Worm (Caenorhabditis elegans) whole organism, late embryonic: Measurements from ENCODE around the gene eif-2D.

ENCODE experiments used
- K02D7.2 ChIP-seq: sonication (generic microtip); optimal IDR thresholded peaks from 2 replicates; lab custom pipeline; 2017; ENCODE audit warnings: mild to moderate bottlenecking, missing genetic modification characterization, missing compliant biosample characterization
- K09A11.1 ChIP-seq: sonication (generic microtip); optimal IDR thresholded peaks from 2 replicates; lab custom pipeline; 2017; ENCODE audit warnings: antibody characterized with exemption, mild to moderate bottlenecking, missing genetic modification characterization, missing compliant biosample characterization; ENCODE audit not compliant: insufficient read depth
- T23F11.4 ChIP-seq: fragments of 200-800 bp; sonication (Bioruptor generic); optimal IDR thresholded peaks from 2 replicates; lab custom pipeline; 2018; ENCODE audit warnings: mild to moderate bottlenecking, missing genetic modification characterization, missing compliant biosample characterization
- Y22D7AL.16 ChIP-seq: sonication (generic microtip); optimal IDR thresholded peaks from 2 replicates; lab custom pipeline; 2016; ENCODE audit warnings: missing genetic modification characterization, missing compliant biosample characterization
- ahr-1 ChIP-seq: sonication (generic microtip); optimal IDR thresholded peaks from 2 replicates; lab custom pipeline; 2016; ENCODE audit warnings: missing genetic modification characterization, missing compliant biosample characterization
- ceh-2 ChIP-seq: sonication (generic microtip); optimal IDR thresholded peaks from 2 replicates; lab custom pipeline; 2016; ENCODE audit warnings: missing genotype, missing genetic modification characterization, missing compliant biosample characterization
- ceh-24 ChIP-seq: sonication (generic microtip); optimal IDR thresholded peaks from 2 replicates; lab custom pipeline; 2016; ENCODE audit warnings: mild to moderate bottlenecking, missing genetic modification characterization, missing compliant biosample characterization
- ceh-30 ChIP-seq: fragments of 150-350 bp; optimal IDR thresholded peaks from 2 replicates; lab custom pipeline; 2014; ENCODE audit warnings: missing biosample characterization, missing genetic modification characterization
- ceh-31 ChIP-seq: sonication (generic microtip); optimal IDR thresholded peaks from 2 replicates; lab custom pipeline; 2016; ENCODE audit warnings: missing genetic modification characterization, missing compliant biosample characterization
- ceh-34 ChIP-seq: sonication (generic microtip); optimal IDR thresholded peaks from 2 replicates; lab custom pipeline; 2016; ENCODE audit warnings: mild to moderate bottlenecking, missing genetic modification characterization, missing compliant biosample characterization
- ceh-48 ChIP-seq: sonication (generic microtip); optimal IDR thresholded peaks from 2 replicates; lab custom pipeline; 2016; ENCODE audit warnings: missing genetic modification characterization, inconsistent platforms, missing compliant biosample characterization
- ceh-6 ChIP-seq: fragments of 200-800 bp; sonication (Bioruptor generic); optimal IDR thresholded peaks from 2 replicates; lab custom pipeline; 2018; ENCODE audit warnings: mild to moderate bottlenecking, missing genetic modification characterization, missing compliant biosample characterization
- che-1 ChIP-seq: sonication (generic microtip); optimal IDR thresholded peaks from 2 replicates; lab custom pipeline; 2016; ENCODE audit warnings: mild to moderate bottlenecking, missing genetic modification characterization, missing compliant biosample characterization
- dmd-4 ChIP-seq: sonication (generic microtip); optimal IDR thresholded peaks from 2 replicates; lab custom pipeline; 2016; ENCODE audit warnings: borderline replicate concordance, missing genetic modification characterization, missing compliant biosample characterization
- dve-1 ChIP-seq: sonication (generic microtip); optimal IDR thresholded peaks from 2 replicates; lab custom pipeline; 2017; ENCODE audit warnings: antibody characterized with exemption, mild to moderate bottlenecking, missing genetic modification characterization, missing compliant biosample characterization
- elt-2 ChIP-seq: sonication (generic microtip); optimal IDR thresholded peaks from 2 replicates; lab custom pipeline; 2016; ENCODE audit warnings: missing genetic modification reagents, missing genetic modification characterization, missing compliant biosample characterization
- gmeb-2 ChIP-seq: sonication (generic microtip); optimal IDR thresholded peaks from 2 replicates; lab custom pipeline; 2016; ENCODE audit warnings: missing genetic modification characterization, inconsistent platforms, missing compliant biosample characterization
- hlh-15 ChIP-seq: sonication (generic microtip); optimal IDR thresholded peaks from 2 replicates; lab custom pipeline; 2016; ENCODE audit warnings: missing genetic modification characterization, missing compliant biosample characterization
- hlh-30 ChIP-seq: sonication (generic microtip); optimal IDR thresholded peaks from 2 replicates; lab custom pipeline; 2017; ENCODE audit warnings: antibody characterized with exemption, missing genetic modification characterization, missing compliant biosample characterization; ENCODE audit not compliant: insufficient read depth
- lin-11 ChIP-seq: fragments of 200-800 bp; sonication (Bioruptor generic); optimal IDR thresholded peaks from 2 replicates; lab custom pipeline; 2018; ENCODE audit warnings: mild to moderate bottlenecking, missing genetic modification characterization, missing compliant biosample characterization
- mec-3 ChIP-seq: sonication (generic microtip); optimal IDR thresholded peaks from 2 replicates; lab custom pipeline; 2016; ENCODE audit warnings: borderline replicate concordance, missing genetic modification characterization, missing compliant biosample characterization
- nfya-1 ChIP-seq: sonication (generic microtip); optimal IDR thresholded peaks from 2 replicates; lab custom pipeline; 2017; ENCODE audit warnings: missing genetic modification characterization, mild to moderate bottlenecking, missing compliant biosample characterization, antibody characterized with exemption, moderate library complexity
- nhr-11 ChIP-seq: fragments of 150-350 bp; optimal IDR thresholded peaks from 2 replicates; lab custom pipeline; 2014; ENCODE audit warnings: missing biosample characterization, missing genetic modification characterization
- nhr-232 ChIP-seq: sonication (generic microtip); optimal IDR thresholded peaks from 2 replicates; lab custom pipeline; 2016; ENCODE audit warnings: missing genetic modification characterization, missing compliant biosample characterization
- pat-9 ChIP-seq: fragments of 200-800 bp; sonication (Bioruptor generic); optimal IDR thresholded peaks from 2 replicates; lab custom pipeline; 2018; ENCODE audit warnings: mild to moderate bottlenecking, missing genetic modification characterization, moderate library complexity, missing compliant biosample characterization
- pha-2 ChIP-seq: sonication (generic microtip); optimal IDR thresholded peaks from 2 replicates; lab custom pipeline; 2017; ENCODE audit warnings: mild to moderate bottlenecking, missing genetic modification characterization, missing compliant biosample characterization
- pqm-1 ChIP-seq: sonication (generic microtip); optimal IDR thresholded peaks from 2 replicates; lab custom pipeline; 2016; ENCODE audit warnings: missing genetic modification characterization, missing compliant biosample characterization
- rnt-1 ChIP-seq: sonication (generic microtip); optimal IDR thresholded peaks from 2 replicates; lab custom pipeline; 2016; ENCODE audit warnings: missing genetic modification characterization, missing compliant biosample characterization
- sdc-2 ChIP-seq: sonication (generic microtip); optimal IDR thresholded peaks from 2 replicates; lab custom pipeline; 2016; ENCODE audit warnings: missing genotype, missing genetic modification characterization, missing compliant biosample characterization
- sox-4 ChIP-seq: sonication (generic microtip); optimal IDR thresholded peaks from 2 replicates; lab custom pipeline; 2017; ENCODE audit warnings: mild to moderate bottlenecking, missing genetic modification characterization, inconsistent platforms, missing compliant biosample characterization
- tbx-2 ChIP-seq: sonication (generic microtip); optimal IDR thresholded peaks from 2 replicates; lab custom pipeline; 2016; ENCODE audit warnings: missing genetic modification characterization, missing compliant biosample characterization
- tbx-7 ChIP-seq: sonication (generic microtip); optimal IDR thresholded peaks from 2 replicates; lab custom pipeline; 2016; ENCODE audit warnings: missing genotype, missing genetic modification characterization, missing compliant biosample characterization
- unc-3 ChIP-seq, 2 experiments: fragments of 200-800 bp in 1 of 2; sonication (Bioruptor generic) in 1 of 2; sonication (generic microtip) in 1 of 2; conservative IDR thresholded peaks in 1 of 2; optimal IDR thresholded peaks in 1 of 2; 2 replicates each; pipeline versions ENCODE4 v1.3.6 to Lab custom; 2016 to 2022; ENCODE audit warnings: missing compliant biosample characterization in 2 of 2, missing genetic modification characterization in 2 of 2, missing genetic modification reagents in 1 of 2
- unc-55 ChIP-seq: sonication (generic microtip); optimal IDR thresholded peaks from 2 replicates; lab custom pipeline; 2017; ENCODE audit warnings: missing biosample characterization, missing genetic modification reagents, missing genetic modification characterization
- unc-86 ChIP-seq: sonication (generic microtip); optimal IDR thresholded peaks from 2 replicates; lab custom pipeline; 2016; ENCODE audit warnings: missing genetic modification characterization, missing compliant biosample characterization

Gene eif-2D

ce11 chrII:5714807-5715206 lies 23.3 kb downstream of the eif-2D start, which contains the start of the genes tiar-1 and lelo-4:
Gene tiar-1 (minus strand): TSS chrII:5714823.
Gene lelo-4 (plus strand): TSS chrII:5714924.
- TF ChIP-seq ceh-2 = peak; percentile 2
- peak; percentile 50 for TF ChIP-seq ceh-34 (tag; lab: Kevin White, UChicago)
- no peak for TF ChIP-seq rnt-1 (tag; lab: Kevin White, UChicago)
- TF ChIP-seq ceh-24 (tag; lab: Kevin White, UChicago) = no peak
- peak; percentile 5 for TF ChIP-seq unc-55
- no peak for TF ChIP-seq dve-1 (tag; lab: Kevin White, UChicago)
- TF ChIP-seq gmeb-2 (tag; lab: Kevin White, UChicago) = no peak
- TF ChIP-seq nfya-1 (tag; lab: Kevin White, UChicago) = peak; percentile 50
- TF ChIP-seq mec-3 (tag; lab: Kevin White, UChicago) = no peak
- peak; percentile 59 for TF ChIP-seq ceh-31 (tag; lab: Kevin White, UChicago)
- TF ChIP-seq elt-2 (tag; lab: Kevin White, UChicago) = peak; percentile 52

- TF ChIP-seq unc-3 (GFP tag; conservative IDR thresholded peaks at IDR 0.05; lab: Robert Waterston, UW) (no peak), unc-3 (tag; optimal IDR thresholded peaks at IDR 0.05; lab: Kevin White, UChicago) (no peak), K09A11.1 (tag; lab: Kevin White, UChicago) (no peak), tbx-2 (tag; lab: Kevin White, UChicago) (no peak), pqm-1 (tag; lab: Kevin White, UChicago) (no peak), lin-11 (tag; lab: Kevin White, UChicago) (no peak), sox-4 (tag; lab: Kevin White, UChicago) (no peak), nhr-232 (tag; lab: Kevin White, UChicago) (no peak), hlh-30 (tag; lab: Kevin White, UChicago) (no peak), ceh-6 (GFP tag; lab: Kevin White, UChicago) (no peak), pat-9 (no peak), Y22D7AL.16 (tag; lab: Kevin White, UChicago) (no peak), hlh-15 (tag; lab: Kevin White, UChicago) (no peak), nhr-11 (tag; lab: Kevin White, UChicago) (no peak), unc-86 (tag; lab: Kevin White, UChicago) (no peak), ahr-1 (tag; lab: Kevin White, UChicago) (no peak)
These were observed 24.3 kb downstream of the eif-2D start, which contains the start of the genes C18A3.10 and C18A3.3 for ce11 chrII:5715745-5716357. Gene C18A3.10 (minus strand): TSS chrII:5715845. Gene C18A3.3 (plus strand): TSS chrII:5716307.

ce11 chrII:5717831-5718230 lies 26.3 kb downstream of the eif-2D start, which contains the start of gene zipt-3:
Gene zipt-3 (plus strand): TSS chrII:5718131.
- TF ChIP-seq gmeb-2 (tag; lab: Kevin White, UChicago) = no peak
- TF ChIP-seq lin-11 (tag; lab: Kevin White, UChicago) = no peak
- TF ChIP-seq tbx-7 (tag; lab: Kevin White, UChicago) = no peak
- no peak for TF ChIP-seq sdc-2
- TF ChIP-seq pha-2 (tag; lab: Kevin White, UChicago) = no peak
- no peak for TF ChIP-seq hlh-30 (tag; lab: Kevin White, UChicago)
- no peak for TF ChIP-seq dmd-4 (tag; lab: Kevin White, UChicago)
- no peak for TF ChIP-seq che-1 (tag; lab: Kevin White, UChicago)
- no peak for TF ChIP-seq K02D7.2 (tag; lab: Kevin White, UChicago)
- no peak for TF ChIP-seq ceh-31 (tag; lab: Kevin White, UChicago)
- no peak for TF ChIP-seq ceh-48
- TF ChIP-seq T23F11.4 (GFP tag; lab: Kevin White, UChicago) = no peak
- TF ChIP-seq Y22D7AL.16 (tag; lab: Kevin White, UChicago) = no peak
- no peak for TF ChIP-seq ceh-30 (tag; lab: Kevin White, UChicago)
